Fruit fly (Drosophila melanogaster) whole organism, embryonic: Measurements from ENCODE around the gene Pfas.

ENCODE experiments used
- Awh ChIP-seq: fragments of 200-800 bp; sonication (Bioruptor generic); IDR thresholded peaks from 2 replicates; pipeline ENCODE4, ENCODE4 v1.3.6; 2022; ENCODE audit warnings: missing biosample characterization, missing genetic modification characterization
- CG10147 ChIP-seq: fragments of 200-800 bp; sonication (Bioruptor generic); optimal IDR thresholded peaks from 2 replicates; lab custom pipeline; 2019; ENCODE audit warnings: missing biosample characterization, mild to moderate bottlenecking, missing genetic modification characterization, moderate library complexity
- CG11247 ChIP-seq: fragments of 200-800 bp; sonication (Bioruptor generic); IDR thresholded peaks from 2 replicates; pipeline ENCODE4 v1.3.6; 2022; ENCODE audit warnings: missing biosample characterization, missing genetic modification characterization
- CG12299 ChIP-seq: fragments of 200-800 bp; sonication (Bioruptor generic); optimal IDR thresholded peaks from 2 replicates; lab custom pipeline; 2018; ENCODE audit warnings: missing biosample characterization, mild to moderate bottlenecking, missing genetic modification characterization
- CG12744 ChIP-seq: fragments of 200-800 bp; sonication (Bioruptor generic); optimal IDR thresholded peaks from 2 replicates; lab custom pipeline; 2016; ENCODE audit warnings: missing biosample characterization, missing genetic modification characterization
- CG13424 ChIP-seq: fragments of 200-800 bp; sonication (Bioruptor generic); optimal IDR thresholded peaks from 2 replicates; lab custom pipeline; 2019; ENCODE audit warnings: missing biosample characterization, mild to moderate bottlenecking, missing genetic modification characterization, moderate library complexity
- CG14441 ChIP-seq: fragments of 200-800 bp; sonication (Bioruptor generic); IDR thresholded peaks from 2 replicates; pipeline ENCODE4 v1.3.6; 2022; ENCODE audit warnings: missing biosample characterization, missing genetic modification characterization
- CG15479 ChIP-seq: fragments of 200-800 bp; sonication (Bioruptor generic); optimal IDR thresholded peaks from 3 replicates; lab custom pipeline; 2019; ENCODE audit warnings: missing biosample characterization, mild to moderate bottlenecking, missing genetic modification characterization, moderate library complexity
- CG17568 ChIP-seq: fragments of 200-800 bp; sonication (Bioruptor generic); optimal IDR thresholded peaks from 2 replicates; lab custom pipeline; 2018; ENCODE audit warnings: missing biosample characterization, mild to moderate bottlenecking, missing genetic modification characterization, moderate library complexity
- CG18599 ChIP-seq: fragments of 200-800 bp; sonication (Bioruptor generic); optimal IDR thresholded peaks from 3 replicates; lab custom pipeline; 2017; ENCODE audit warnings: missing biosample characterization, missing genetic modification characterization, mild to moderate bottlenecking, moderate library complexity, missing genetic modification reagents
- CG2120 ChIP-seq: fragments of 200-800 bp; sonication (Bioruptor generic); optimal IDR thresholded peaks from 3 replicates; lab custom pipeline; 2016; ENCODE audit warnings: missing biosample characterization, missing genetic modification characterization
- CG2199 ChIP-seq: fragments of 200-800 bp; sonication (Bioruptor generic); IDR thresholded peaks from 3 replicates; pipeline ENCODE4 v1.3.6; 2022; ENCODE audit warnings: missing biosample characterization, missing genetic modification characterization
- CG2875 ChIP-seq: fragments of 200-800 bp; sonication (Bioruptor generic); optimal IDR thresholded peaks from 2 replicates; lab custom pipeline; 2017; ENCODE audit warnings: missing biosample characterization, mild to moderate bottlenecking, missing genetic modification characterization, missing genetic modification reagents
- CG30020 ChIP-seq: fragments of 200-800 bp; optimal IDR thresholded peaks from 2 replicates; lab custom pipeline; 2019; ENCODE audit warnings: missing biosample characterization, mild to moderate bottlenecking, missing genetic modification characterization, moderate library complexity
- CG3065 ChIP-seq: fragments of 200-800 bp; sonication (Bioruptor generic); optimal IDR thresholded peaks from 2 replicates; lab custom pipeline; 2016; ENCODE audit warnings: missing biosample characterization, missing genetic modification characterization
- CG4424 ChIP-seq: fragments of 200-800 bp; sonication (Bioruptor generic); optimal IDR thresholded peaks from 3 replicates; lab custom pipeline; 2016; ENCODE audit warnings: missing biosample characterization, missing genetic modification characterization
- CG7372 ChIP-seq: fragments of 200-800 bp; sonication (Bioruptor generic); IDR thresholded peaks from 2 replicates; pipeline ENCODE4 v1.3.6; 2022; ENCODE audit warnings: missing biosample characterization, missing genetic modification characterization
- CG8281 ChIP-seq: fragments of 200-800 bp; sonication (Bioruptor generic); optimal IDR thresholded peaks from 2 replicates; lab custom pipeline; 2018; ENCODE audit warnings: missing biosample characterization, mild to moderate bottlenecking, missing genetic modification characterization, moderate library complexity
- Dad ChIP-seq: fragments of 200-800 bp; sonication (Bioruptor generic); optimal IDR thresholded peaks from 3 replicates; lab custom pipeline; 2016; ENCODE audit warnings: missing biosample characterization, missing genetic modification characterization
- Gsc ChIP-seq: fragments of 200-800 bp; sonication (Bioruptor generic); IDR thresholded peaks from 2 replicates; pipeline ENCODE4 v1.3.6; 2022; ENCODE audit warnings: missing biosample characterization, missing genetic modification characterization
- Kr ChIP-seq: fragments of 200-800 bp; sonication (Bioruptor generic); optimal IDR thresholded peaks from 2 replicates; lab custom pipeline; 2017; ENCODE audit warnings: missing biosample characterization, mild to moderate bottlenecking, missing genetic modification characterization
- NC2β ChIP-seq: fragments of 200-800 bp; sonication (Bioruptor generic); optimal IDR thresholded peaks from 2 replicates; lab custom pipeline; 2016; ENCODE audit warnings: missing biosample characterization, missing genetic modification characterization
- Poxn ChIP-seq: fragments of 200-800 bp; sonication (Bioruptor generic); IDR thresholded peaks from 2 replicates; pipeline ENCODE4 v1.3.6; 2022; ENCODE audit warnings: missing biosample characterization, missing genetic modification characterization
- Rx ChIP-seq: fragments of 200-800 bp; sonication (Bioruptor generic); IDR thresholded peaks from 2 replicates; pipeline ENCODE4 v1.3.6; 2022; ENCODE audit warnings: missing biosample characterization, missing genetic modification characterization
- Sin3A ChIP-seq: fragments of >200 bp; optimal IDR thresholded peaks from 2 replicates; lab custom pipeline; 2018
- ab ChIP-seq: fragments of 200-800 bp; sonication (Bioruptor generic); optimal IDR thresholded peaks from 2 replicates; lab custom pipeline; 2016; ENCODE audit warnings: missing biosample characterization, missing genetic modification characterization
- bcd ChIP-seq: fragments of 200-800 bp; sonication (Bioruptor generic); optimal IDR thresholded peaks from 2 replicates; lab custom pipeline; 2017; ENCODE audit warnings: missing biosample characterization, mild to moderate bottlenecking, missing genetic modification characterization
- cad ChIP-seq: fragments of >200 bp; optimal IDR thresholded peaks from 2 replicates; lab custom pipeline; 2017; ENCODE audit warnings: missing biosample characterization, missing genetic modification characterization
- cato ChIP-seq: fragments of 200-800 bp; sonication (Bioruptor generic); optimal IDR thresholded peaks from 2 replicates; lab custom pipeline; 2016; ENCODE audit warnings: missing biosample characterization, missing genetic modification characterization, borderline replicate concordance
- crc ChIP-seq: fragments of 200-800 bp; sonication (Bioruptor generic); optimal IDR thresholded peaks from 2 replicates; lab custom pipeline; 2016; ENCODE audit warnings: missing biosample characterization, missing genetic modification characterization
- da ChIP-seq: fragments of 200-800 bp; sonication (Bioruptor generic); optimal IDR thresholded peaks from 2 replicates; lab custom pipeline; 2016; ENCODE audit warnings: missing biosample characterization, missing genetic modification characterization
- danr ChIP-seq: fragments of 200-800 bp; sonication (Bioruptor generic); IDR thresholded peaks from 2 replicates; pipeline ENCODE4 v1.3.6; 2022; ENCODE audit warnings: missing biosample characterization, missing genetic modification characterization
- gsb ChIP-seq: fragments of 200-800 bp; sonication (Bioruptor generic); IDR thresholded peaks from 2 replicates; pipeline ENCODE4 v1.3.6; 2022; ENCODE audit warnings: missing biosample characterization, missing genetic modification characterization
- maf-S ChIP-seq: fragments of 200-800 bp; sonication (Bioruptor generic); optimal IDR thresholded peaks from 2 replicates; lab custom pipeline; 2016; ENCODE audit warnings: missing biosample characterization, missing genetic modification characterization
- mam ChIP-seq: fragments of 200-800 bp; sonication (Bioruptor generic); optimal IDR thresholded peaks from 3 replicates; lab custom pipeline; 2016; ENCODE audit warnings: missing biosample characterization, missing genetic modification characterization
- onecut ChIP-seq: fragments of 200-800 bp; sonication (Bioruptor generic); IDR thresholded peaks from 2 replicates; pipeline ENCODE4 v1.3.6; 2022; ENCODE audit warnings: missing biosample characterization, missing genetic modification characterization
- otp ChIP-seq: fragments of 200-800 bp; sonication (Bioruptor generic); IDR thresholded peaks from 3 replicates; pipeline ENCODE4, ENCODE4 v1.3.6; 2022; ENCODE audit warnings: missing biosample characterization, missing genetic modification characterization
- pan ChIP-seq, 4 experiments: fragments of >200 bp in 3 of 4; fragments of 200-800 bp in 1 of 4; sonication (Bioruptor generic) in 1 of 4; optimal IDR thresholded peaks in 3 of 4; IDR thresholded peaks in 1 of 4; 2 replicates each; pipeline versions ENCODE4 v1.3.6 to Lab custom; 2017 to 2022; ENCODE audit warnings: missing biosample characterization in 2 of 4, missing genetic modification characterization in 2 of 4, mixed read lengths in 1 of 4
- pho ChIP-seq: fragments of 200-800 bp; sonication (Bioruptor generic); optimal IDR thresholded peaks from 2 replicates; lab custom pipeline; 2016; ENCODE audit warnings: missing biosample characterization, missing genetic modification characterization
- prd ChIP-seq, 3 experiments: fragments of >200 bp in 2 of 3; fragments of 200-800 bp in 1 of 3; sonication (Bioruptor generic) in 1 of 3; optimal IDR thresholded peaks in 2 of 3; IDR thresholded peaks in 1 of 3; 2 replicates in 2 of 3; 3 replicates in 1 of 3; pipeline versions ENCODE4 v1.3.6 to Lab custom; 2017 to 2022; ENCODE audit warnings: missing biosample characterization in 1 of 3, missing genetic modification characterization in 1 of 3
- pzg ChIP-seq: fragments of 200-800 bp; sonication (Bioruptor generic); optimal IDR thresholded peaks from 3 replicates; lab custom pipeline; 2018; ENCODE audit warnings: missing biosample characterization, mild to moderate bottlenecking, missing genetic modification characterization, moderate library complexity
- slou ChIP-seq: fragments of 200-800 bp; sonication (Bioruptor generic); optimal IDR thresholded peaks from 3 replicates; lab custom pipeline; 2016; ENCODE audit warnings: missing biosample characterization, missing genetic modification characterization
- tll ChIP-seq, 2 experiments: fragments of 200-800 bp in 1 of 2; fragments of >200 bp in 1 of 2; sonication (Bioruptor generic) in 1 of 2; optimal IDR thresholded peaks; 2 replicates each; lab custom pipeline; 2017 to 2019; ENCODE audit warnings: missing biosample characterization in 2 of 2, missing genetic modification characterization in 2 of 2, mild to moderate bottlenecking in 1 of 2, moderate library complexity in 1 of 2
- tna ChIP-seq: fragments of 200-800 bp; sonication (Bioruptor generic); IDR thresholded peaks from 2 replicates; pipeline ENCODE4 v1.3.6; 2022; ENCODE audit warnings: missing biosample characterization, missing genetic modification characterization; ENCODE audit not compliant: partially characterized antibody
- tup ChIP-seq: fragments of 200-800 bp; sonication (Bioruptor generic); optimal IDR thresholded peaks from 2 replicates; lab custom pipeline; 2016; ENCODE audit warnings: missing biosample characterization, mild to moderate bottlenecking, missing genetic modification characterization, moderate library complexity
- tx ChIP-seq: fragments of 200-800 bp; sonication (Bioruptor generic); optimal IDR thresholded peaks from 2 replicates; lab custom pipeline; 2016; ENCODE audit warnings: missing biosample characterization, missing genetic modification characterization
- usp ChIP-seq: fragments of >200 bp; optimal IDR thresholded peaks from 2 replicates; lab custom pipeline; 2017; ENCODE audit warnings: missing biosample characterization, missing genetic modification characterization
- vfl ChIP-seq: fragments of 200-800 bp; sonication (Bioruptor generic); optimal IDR thresholded peaks from 2 replicates; lab custom pipeline; 2016; ENCODE audit warnings: missing biosample characterization, missing genetic modification characterization
- wdn ChIP-seq: fragments of 200-800 bp; sonication (Bioruptor generic); IDR thresholded peaks from 2 replicates; pipeline ENCODE4 v1.3.6; 2022; ENCODE audit warnings: missing biosample characterization, missing genetic modification characterization

Pfas gene

dm6 chr2L:6019352-6020131, 26.3 kb downstream of the Pfas start, which contains the start of gene H2.0 (continued):
- TF ChIP-seq CG2199 (no peak), cad (GFP tag; lab: Kevin White, UChicago) (no peak), mam (no peak), otp (0 out of 3 replicates have a peak, but pooled peaks have one; percentile 49), usp (GFP tag; lab: Kevin White, UChicago) (no peak), ab (GFP tag; lab: Kevin White, UChicago) (no peak), cato (GFP tag; lab: Kevin White, UChicago) (no peak), tup (GFP tag; lab: Kevin White, UChicago) (no peak), tna (GFP tag; lab: Robert Waterston, UW) (no peak), CG10147 (GFP tag; lab: Kevin White, UChicago) (no peak), pzg (GFP tag; lab: Kevin White, UChicago) (no peak), CG8281 (no peak), crc (GFP tag; lab: Kevin White, UChicago) (no peak), Kr (peak; percentile 7), onecut (no peak), Dad (GFP tag; lab: Kevin White, UChicago) (no peak), Awh (GFP tag; lab: Robert Waterston, UW) (peak; percentile 53), CG30020 (no peak), Rx (GFP tag; lab: Robert Waterston, UW) (no peak), danr (GFP tag; lab: Robert Waterston, UW) (0 out of 2 replicates have a peak, but pooled peaks have one; percentile 11), CG12744 (GFP tag; lab: Kevin White, UChicago) (no peak), Gsc (no peak), slou (no peak), da (no peak), CG13424 (peak; percentile 23), CG15479 (GFP tag; lab: Kevin White, UChicago) (no peak), gsb (no peak), Poxn (GFP tag; lab: Robert Waterston, UW) (no peak), maf-S (GFP tag; lab: Kevin White, UChicago) (no peak), CG12299 (tag; lab: Kevin White, UChicago) (no peak), NC2β (GFP tag; lab: Kevin White, UChicago) (no peak), CG11247 (GFP tag; lab: Robert Waterston, UW) (no peak), CG18599 (GFP tag; lab: Kevin White, UChicago) (no peak), tx (GFP tag; lab: Kevin White, UChicago) (no peak), CG3065 (no peak), CG4424 (GFP tag; lab: Kevin White, UChicago) (peak; percentile 46), CG17568 (GFP tag; lab: Kevin White, UChicago) (no peak), vfl (no peak), bcd (GFP tag; lab: Kevin White, UChicago) (peak; percentile 19), wdn (no peak), pho (GFP tag; lab: Kevin White, UChicago) (no peak), prd (optimal IDR thresholded peaks at IDR 0.05; lab: Kevin White, UChicago) (no peak), prd (GFP tag; IDR thresholded peaks at IDR 0.05; lab: Robert Waterston, UW) (peak; percentile 50; the same call in 2 of the 3 replicates), CG7372 (no peak), CG2120 (GFP tag; lab: Kevin White, UChicago) (peak; percentile 29), tll (GFP tag; optimal IDR thresholded peaks at IDR 0.05; lab: Kevin White, UChicago) (no peak), Sin3A (no peak), pan (optimal IDR thresholded peaks at IDR 0.05; lab: Kevin White, UChicago) (no peak), pan (GFP tag; optimal IDR thresholded peaks at IDR 0.05 in 1 of 2, IDR thresholded peaks at IDR 0.05 in 1 of 2) (no peak), CG14441 (GFP tag; lab: Robert Waterston, UW) (no peak), CG2875 (peak; percentile 20)
